Worm (Caenorhabditis elegans) whole organism, L4 larva: ENCODE data around the gene zip-9.

Experiments used
- F44E2.7 ChIP-seq: fragments of 200-800 bp; sonication (Bioruptor generic); IDR thresholded peaks from 2 replicates; pipeline ENCODE4 v2.1.2; 2022; ENCODE audit warnings: missing genetic modification characterization, missing compliant biosample characterization
- lin-15B ChIP-seq: fragments of 150-350 bp; sonication (generic microtip); optimal IDR thresholded peaks from 3 replicates; lab custom pipeline; 2014; ENCODE audit warnings: missing biosample characterization, missing genetic modification characterization
- lsy-2 ChIP-seq, 2 experiments: fragments of 150-350 bp in 1 of 2; sonication (generic microtip) in 1 of 2; optimal IDR thresholded peaks; 2 replicates each; lab custom pipeline; 2014 to 2017; ENCODE audit warnings: missing biosample characterization in 2 of 2, missing genetic modification characterization in 2 of 2
- nhr-25 ChIP-seq: sonication (generic microtip); optimal IDR thresholded peaks from 2 replicates; lab custom pipeline; 2017; ENCODE audit warnings: missing genetic modification characterization, mild to moderate bottlenecking, missing compliant biosample characterization, antibody characterized with exemption, moderate library complexity, borderline replicate concordance; ENCODE audit not compliant: insufficient read depth
- nhr-76 ChIP-seq: fragments of 150-350 bp; optimal IDR thresholded peaks from 2 replicates; lab custom pipeline; 2014; ENCODE audit warnings: missing biosample characterization, missing genetic modification characterization
- pha-4 ChIP-seq, 2 experiments: fragments of 150-350 bp in 1 of 2; fragments of 200-800 bp in 1 of 2; sonication (Bioruptor generic) in 1 of 2; IDR thresholded peaks in 1 of 2; optimal IDR thresholded peaks in 1 of 2; 2 replicates each; pipeline versions ENCODE4 v1.3.6 to Lab custom; 2014 to 2022; ENCODE audit warnings: missing genetic modification characterization in 2 of 2, missing genetic modification reagents in 2 of 2, missing biosample characterization in 1 of 2, missing compliant biosample characterization in 1 of 2

DNA sequence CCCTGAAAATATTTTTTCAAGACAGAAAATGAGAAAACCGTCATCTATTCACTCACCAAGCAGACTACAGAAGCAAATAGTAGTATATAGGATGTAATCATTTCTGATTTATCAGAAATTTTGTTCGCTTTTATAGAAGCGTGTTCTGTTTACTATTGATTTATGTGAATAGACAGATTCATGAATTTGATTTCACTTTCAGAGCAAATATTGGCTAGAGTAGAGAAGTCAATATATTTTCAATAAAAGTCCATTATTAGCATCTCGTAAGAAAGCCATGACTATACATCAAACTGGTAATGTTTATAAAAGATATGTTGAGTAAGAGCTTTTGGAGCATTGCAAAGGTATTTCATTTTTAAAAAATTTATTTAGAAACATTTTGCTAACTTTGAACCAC lies 11.1 kb upstream of the zip-9 start, which contains the start of gene scvp-1:
- TF ChIP-seq nhr-25 (tag; lab: Kevin White, UChicago) (no peak), pha-4 (GFP tag; IDR thresholded peaks at IDR 0.05; lab: Robert Waterston, UW) (no peak), pha-4 (tag; optimal IDR thresholded peaks at IDR 0.05; lab: Kevin White, UChicago) (no peak), lsy-2 (tag; optimal IDR thresholded peaks at IDR 0.05; lab: Kevin White, UChicago) (no peak), F44E2.7 (GFP tag; lab: Robert Waterston, UW) (no peak), lin-15B (tag; lab: Kevin White, UChicago) (no peak), nhr-76 (tag; lab: Kevin White, UChicago) (no peak)
